Worm (Caenorhabditis elegans): ENCODE measurements around the gene R09A8.2.
"Not testable (repeated sequence)": the region's sequence is repeated elsewhere in the genome, so short reads cannot be mapped to it uniquely, and the experiment has no call there.

The R09A8.2 gene

DNA sequence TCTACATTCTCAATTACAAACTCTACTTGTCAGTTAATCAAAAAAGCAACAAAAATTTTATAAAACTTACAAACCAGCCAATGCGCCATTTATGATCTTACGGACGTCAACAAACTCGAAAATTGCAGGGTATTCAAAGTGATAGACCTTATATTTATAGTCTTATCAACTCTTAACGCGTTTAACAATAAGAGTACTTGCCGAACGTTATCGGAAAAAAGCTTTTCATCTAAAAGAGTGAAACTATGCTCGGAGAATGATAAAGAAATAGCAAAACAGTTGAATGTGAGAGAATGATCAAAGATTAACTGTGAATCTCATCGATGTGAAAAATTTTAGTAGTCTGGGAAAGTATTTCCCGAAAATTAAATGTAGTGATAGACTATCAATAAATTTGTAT, 23.3 kb upstream of the R09A8.2 start:
- TF ChIP-seq hnd-1 (tag; optimal IDR thresholded peaks at IDR 0.05) = no peak
- TF ChIP-seq hmg-4 (GFP tag; optimal IDR thresholded peaks at IDR 0.05) = no peak
- no peak for TF ChIP-seq B0310.2 (tag; optimal IDR thresholded peaks at IDR 0.05)
- no peak for TF ChIP-seq ceh-36 (tag; optimal IDR thresholded peaks at IDR 0.05)
- TF ChIP-seq tra-4 (tag; optimal IDR thresholded peaks at IDR 0.05) = no peak
- no peak for TF ChIP-seq pes-1 (GFP tag; IDR thresholded peaks at IDR 0.05)
- no peak for TF ChIP-seq aly-1 (tag; optimal IDR thresholded peaks at IDR 0.05)
- no peak for TF ChIP-seq scrt-1 (GFP tag; IDR thresholded peaks at IDR 0.05)
- TF ChIP-seq ets-7 (tag; optimal IDR thresholded peaks at IDR 0.05) = no peak
- TF ChIP-seq ama-1 (optimal IDR thresholded peaks at IDR 0.05) = no peak
- no peak for TF ChIP-seq flt-1 (GFP tag; IDR thresholded peaks at IDR 0.05)
- no peak for TF ChIP-seq sea-1 (GFP tag; conservative IDR thresholded peaks at IDR 0.05)
- no peak for TF ChIP-seq tbx-11 (GFP tag; IDR thresholded peaks at IDR 0.05)
- no peak for TF ChIP-seq ceh-13 (GFP tag; optimal IDR thresholded peaks at IDR 0.05)
- no peak for TF ChIP-seq F13C5.2 (tag; optimal IDR thresholded peaks at IDR 0.05)

DNA sequence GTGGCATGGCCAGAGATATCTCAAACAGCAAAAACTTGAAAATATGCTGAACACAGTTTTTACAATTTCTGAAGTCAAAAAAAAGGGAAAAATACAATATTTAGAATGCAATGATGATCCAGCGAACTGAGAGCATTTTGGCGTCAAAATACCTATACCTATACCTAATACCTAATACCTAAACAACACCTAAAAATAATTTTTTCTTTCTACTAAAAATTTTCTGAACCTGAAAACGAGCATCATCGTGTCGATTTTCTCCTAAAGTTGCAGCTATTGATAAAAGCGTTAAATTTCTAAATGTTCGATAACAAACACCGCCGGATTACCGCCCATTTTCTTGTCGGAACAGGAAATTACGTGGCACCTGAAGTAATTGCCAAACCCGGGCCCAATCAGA, 22.4 kb upstream of the R09A8.2 start, which contains the start of gene T24D5.4:
TSS of gene T24D5.4 (plus strand) at position 301 of the 400 bp plus-strand sequence.
- no peak for TF ChIP-seq tbx-37 (GFP tag; conservative IDR thresholded peaks at IDR 0.05)

DNA sequence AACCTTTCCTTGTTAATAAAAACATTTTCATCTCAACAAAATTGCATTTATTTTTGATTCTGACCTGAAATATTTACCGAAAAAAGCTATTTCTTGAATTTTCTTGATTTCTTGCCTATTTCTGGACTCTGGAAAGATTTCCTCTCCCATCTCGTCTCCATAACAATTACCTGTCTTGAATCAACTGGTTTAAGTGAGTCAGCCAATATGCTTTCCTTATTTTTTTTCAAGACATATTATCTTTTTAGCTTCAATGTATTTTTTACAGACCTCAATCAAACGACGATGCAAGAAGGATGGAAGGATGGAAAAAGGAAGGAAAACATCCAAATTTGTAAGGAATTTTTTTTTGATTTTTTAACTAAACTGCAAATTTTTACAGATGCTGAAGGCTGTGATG, 16.7 kb upstream of the R09A8.2 start:
- no peak for TF ChIP-seq hnd-1 (tag; optimal IDR thresholded peaks at IDR 0.05)
- TF ChIP-seq aly-1 (tag; optimal IDR thresholded peaks at IDR 0.05) = no peak
- TF ChIP-seq F13C5.2 (tag; optimal IDR thresholded peaks at IDR 0.05) = no peak
- TF ChIP-seq tbx-11 (GFP tag; IDR thresholded peaks at IDR 0.05) = no peak
- TF ChIP-seq sea-1 (GFP tag; conservative IDR thresholded peaks at IDR 0.05) = no peak
- TF ChIP-seq tbx-37 (GFP tag; conservative IDR thresholded peaks at IDR 0.05) = no peak
- no peak for TF ChIP-seq B0310.2 (tag; optimal IDR thresholded peaks at IDR 0.05)
- no peak for TF ChIP-seq hmg-4 (GFP tag; optimal IDR thresholded peaks at IDR 0.05)

DNA sequence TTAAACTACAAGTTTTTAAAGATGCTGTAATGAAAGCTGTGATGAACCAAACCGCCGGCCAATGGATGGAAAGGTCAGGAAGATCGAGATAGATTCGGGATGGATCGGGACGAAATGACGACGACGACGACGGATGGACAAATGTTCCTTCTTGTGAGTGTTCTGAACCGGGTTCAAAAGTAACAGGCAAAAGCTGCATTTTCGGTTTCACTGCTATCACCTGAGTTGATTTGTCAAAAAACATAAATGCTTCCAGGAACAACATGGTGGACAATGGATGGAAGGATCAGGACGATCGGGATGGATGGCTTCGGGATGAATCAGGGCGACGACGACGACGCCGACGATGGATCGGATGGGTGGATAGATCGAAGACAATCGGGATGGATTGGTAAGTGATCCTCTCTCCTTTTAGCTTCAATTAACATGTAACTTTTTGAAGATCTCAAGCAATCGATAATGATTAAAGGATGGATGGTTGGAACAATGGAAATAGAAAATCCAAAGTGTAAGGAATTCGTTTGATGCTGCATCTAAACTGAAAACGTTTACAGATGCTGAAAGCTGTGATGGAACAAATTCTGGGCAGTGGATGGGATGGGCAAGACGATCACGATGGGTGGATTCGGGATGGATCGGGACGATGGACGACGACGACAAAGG, 15.8 kb upstream of the R09A8.2 start, which contains the start of the genes T24D5.6 and R09A8.9:
TSS of gene T24D5.6 (plus strand) at position 301 of the 663 bp plus-strand sequence.
TSS of gene R09A8.9 (plus strand) at position 613 of the 663 bp plus-strand sequence.
- TF ChIP-seq aly-1 (tag; optimal IDR thresholded peaks at IDR 0.05) (no peak), ceh-13 (GFP tag; optimal IDR thresholded peaks at IDR 0.05) (no peak), hmbx-1 (tag; optimal IDR thresholded peaks at IDR 0.05) (no peak), hnd-1 (tag; optimal IDR thresholded peaks at IDR 0.05) (no peak), tbx-37 (GFP tag; conservative IDR thresholded peaks at IDR 0.05) (no peak), B0310.2 (tag; optimal IDR thresholded peaks at IDR 0.05) (no peak), ama-1 (optimal IDR thresholded peaks at IDR 0.05) (no peak), ets-7 (tag; optimal IDR thresholded peaks at IDR 0.05) (no peak), tbx-11 (GFP tag; IDR thresholded peaks at IDR 0.05) (no peak), sea-1 (GFP tag; conservative IDR thresholded peaks at IDR 0.05) (no peak), pes-1 (GFP tag; IDR thresholded peaks at IDR 0.05) (no peak), scrt-1 (GFP tag; IDR thresholded peaks at IDR 0.05) (no peak), flt-1 (GFP tag; IDR thresholded peaks at IDR 0.05) (no peak), ceh-36 (tag; optimal IDR thresholded peaks at IDR 0.05) (no peak), tra-4 (tag; optimal IDR thresholded peaks at IDR 0.05) (no peak), F13C5.2 (tag; optimal IDR thresholded peaks at IDR 0.05) (no peak), hmg-4 (GFP tag; optimal IDR thresholded peaks at IDR 0.05) (no peak)

DNA sequence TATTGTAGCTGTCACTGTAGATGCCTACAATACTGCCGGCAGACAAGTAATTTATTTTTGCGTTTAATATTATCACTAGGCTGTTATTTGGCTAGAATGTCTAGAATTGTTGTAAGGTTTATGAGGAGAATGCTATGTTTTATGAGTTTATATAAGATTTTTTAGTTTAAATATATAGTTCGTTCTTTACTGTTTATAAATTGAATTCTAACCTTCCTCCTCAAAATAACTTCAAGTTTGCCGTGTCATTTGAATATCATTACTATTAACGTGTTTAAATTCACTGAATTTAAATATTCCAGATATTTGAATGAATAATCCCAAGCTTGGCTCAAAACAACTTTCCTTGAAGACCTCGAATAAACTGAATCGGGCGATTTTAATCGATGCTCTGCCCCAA, 5.8 kb upstream of the R09A8.2 start, which contains the start of gene R09A8.1:
TSS of gene R09A8.1 (plus strand) at position 301 of the 400 bp plus-strand sequence.
- TF ChIP-seq flt-1 (GFP tag; IDR thresholded peaks at IDR 0.05); hmbx-1 (tag; optimal IDR thresholded peaks at IDR 0.05); B0310.2 (tag; optimal IDR thresholded peaks at IDR 0.05): not testable (repeated sequence)

DNA sequence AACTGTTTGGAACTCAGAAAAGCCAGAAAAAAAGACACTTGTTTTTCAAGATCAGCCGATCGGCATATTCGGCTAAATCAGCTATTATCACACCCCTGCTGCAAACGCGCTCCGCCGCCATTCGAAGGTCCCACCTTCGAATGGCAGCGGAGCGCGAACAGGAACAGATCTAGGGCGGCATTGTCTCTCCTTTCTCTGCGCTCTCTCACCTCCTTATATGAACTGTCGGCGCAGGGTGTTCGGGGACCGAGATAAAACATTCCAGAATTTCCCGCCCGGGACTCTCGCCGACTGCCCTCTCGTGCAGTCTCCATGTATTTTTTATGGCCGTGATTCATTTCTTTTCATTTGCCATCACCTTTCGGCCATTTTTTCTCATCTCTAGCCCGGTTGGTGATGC, 818 bp upstream of the R09A8.2 start:
- no peak for TF ChIP-seq aly-1 (tag; optimal IDR thresholded peaks at IDR 0.05)
- no peak for TF ChIP-seq ceh-13 (GFP tag; optimal IDR thresholded peaks at IDR 0.05)
- no peak for TF ChIP-seq ceh-36 (tag; optimal IDR thresholded peaks at IDR 0.05)
- TF ChIP-seq F13C5.2 (tag; optimal IDR thresholded peaks at IDR 0.05) = no peak
- no peak for TF ChIP-seq B0310.2 (tag; optimal IDR thresholded peaks at IDR 0.05)
- TF ChIP-seq tbx-11 (GFP tag; IDR thresholded peaks at IDR 0.05) = no peak
- TF ChIP-seq sea-1 (GFP tag; conservative IDR thresholded peaks at IDR 0.05) = no peak
- no peak for TF ChIP-seq hnd-1 (tag; optimal IDR thresholded peaks at IDR 0.05)
- TF ChIP-seq ets-7 (tag; optimal IDR thresholded peaks at IDR 0.05) = no peak
- no peak for TF ChIP-seq hmg-4 (GFP tag; optimal IDR thresholded peaks at IDR 0.05)
- no peak for TF ChIP-seq ama-1 (optimal IDR thresholded peaks at IDR 0.05)
- no peak for TF ChIP-seq hmbx-1 (tag; optimal IDR thresholded peaks at IDR 0.05)
- TF ChIP-seq pes-1 (GFP tag; IDR thresholded peaks at IDR 0.05) = no peak
- no peak for TF ChIP-seq flt-1 (GFP tag; IDR thresholded peaks at IDR 0.05)
- no peak for TF ChIP-seq scrt-1 (GFP tag; IDR thresholded peaks at IDR 0.05)
- no peak for TF ChIP-seq tbx-37 (GFP tag; conservative IDR thresholded peaks at IDR 0.05)
- no peak for TF ChIP-seq tra-4 (tag; optimal IDR thresholded peaks at IDR 0.05)

DNA sequence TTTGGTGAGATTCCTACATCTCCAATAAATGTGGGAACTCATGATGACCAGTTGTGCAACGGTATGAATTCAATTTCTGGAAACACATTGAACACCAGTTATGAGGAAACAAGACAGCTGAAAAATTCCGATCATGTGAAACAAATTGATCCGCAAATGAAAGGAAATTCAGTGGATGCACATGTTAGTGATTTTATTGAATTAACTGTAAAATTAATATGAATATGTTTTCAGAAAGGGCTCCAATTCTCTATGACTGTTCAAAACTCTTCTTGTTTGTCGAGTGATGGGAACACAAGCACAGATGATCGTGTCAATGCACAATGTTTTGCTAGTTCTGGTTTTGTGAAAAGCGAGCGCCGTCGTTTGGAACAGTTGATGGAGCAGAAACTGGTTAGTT, 1.0 kb downstream of the R09A8.2 start:
- TF ChIP-seq flt-1 (GFP tag; IDR thresholded peaks at IDR 0.05) = no peak
- no peak for TF ChIP-seq ceh-13 (GFP tag; optimal IDR thresholded peaks at IDR 0.05)
- no peak for TF ChIP-seq ets-7 (tag; optimal IDR thresholded peaks at IDR 0.05)
- no peak for TF ChIP-seq tbx-11 (GFP tag; IDR thresholded peaks at IDR 0.05)
- TF ChIP-seq aly-1 (tag; optimal IDR thresholded peaks at IDR 0.05) = no peak
- no peak for TF ChIP-seq tbx-37 (GFP tag; conservative IDR thresholded peaks at IDR 0.05)
- TF ChIP-seq scrt-1 (GFP tag; IDR thresholded peaks at IDR 0.05) = no peak
- no peak for TF ChIP-seq tra-4 (tag; optimal IDR thresholded peaks at IDR 0.05)

DNA sequence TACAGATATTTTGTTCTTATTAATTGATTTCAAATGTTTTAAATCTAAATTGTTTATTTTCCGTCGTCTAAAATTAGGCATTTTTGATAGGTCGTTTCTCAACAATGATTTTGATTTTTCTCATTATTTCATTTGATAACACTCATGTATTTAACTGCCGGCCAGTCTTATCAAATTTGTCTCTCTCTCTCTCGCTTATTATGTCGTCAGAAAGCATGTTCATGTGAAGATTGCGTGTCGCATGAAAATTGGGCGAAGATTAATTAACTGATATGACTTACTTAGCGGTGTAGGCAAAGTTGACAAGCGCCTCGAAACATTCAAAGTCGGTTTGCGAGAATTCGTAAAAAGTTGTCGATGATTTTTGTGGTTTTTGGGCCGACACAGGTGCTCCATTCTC, 8.5 kb downstream of the R09A8.2 start:
- TF ChIP-seq F13C5.2 (tag; optimal IDR thresholded peaks at IDR 0.05) (no peak), tbx-37 (GFP tag; conservative IDR thresholded peaks at IDR 0.05) (no peak), tra-4 (tag; optimal IDR thresholded peaks at IDR 0.05) (no peak), aly-1 (tag; optimal IDR thresholded peaks at IDR 0.05) (no peak), ets-7 (tag; optimal IDR thresholded peaks at IDR 0.05) (no peak), B0310.2 (tag; optimal IDR thresholded peaks at IDR 0.05) (no peak), scrt-1 (GFP tag; IDR thresholded peaks at IDR 0.05) (no peak), hnd-1 (tag; optimal IDR thresholded peaks at IDR 0.05) (no peak)

Measured in whole organism, early embryonic.